Worm (Caenorhabditis elegans): ENCODE measurements around the gene mrpl-2.
"Not testable (repeated sequence)": the region's sequence is repeated elsewhere in the genome, so short reads cannot be mapped to it uniquely, and the experiment has no call there.

ce11 chrIV:813341-813740, 40.3 kb downstream of the mrpl-2 start:
- not testable (repeated sequence) for TF ChIP-seq ref-1 (GFP tag; conservative IDR thresholded peaks at IDR 0.05); ztf-29 (GFP tag; IDR thresholded peaks at IDR 0.05); med-1 (GFP tag; optimal IDR thresholded peaks at IDR 0.05; ENCODE audit: insufficient read depth); cog-1 (tag; optimal IDR thresholded peaks at IDR 0.05); T22C8.4 (GFP tag; IDR thresholded peaks at IDR 0.05)
- TF ChIP-seq flt-1 (GFP tag; IDR thresholded peaks at IDR 0.05) (peak; percentile 71; the same call in 1 of the 2 replicates), klf-2 (GFP tag; conservative IDR thresholded peaks at IDR 0.05) (peak; percentile 59; the same call in 1 of the 2 replicates), ztf-23 (GFP tag; IDR thresholded peaks at IDR 0.05) (peak; percentile 74), tab-1 (GFP tag; IDR thresholded peaks at IDR 0.05) (0 out of 2 replicates have a peak, but pooled peaks have one; percentile 65)
